Worm (Caenorhabditis elegans) whole organism, young adult: ENCODE measurements around the gene E04D5.5.

ENCODE experiments used
- Y53G8AR.9 ChIP-seq: fragments of 200-800 bp; sonication (Bioruptor generic); conservative IDR thresholded peaks from 2 replicates; pipeline ENCODE4 v1.3.6; 2022; ENCODE audit warnings: missing genetic modification reagents, missing genetic modification characterization, missing compliant biosample characterization
- Y79H2A.3 ChIP-seq: fragments of 200-800 bp; sonication (Bioruptor generic); conservative IDR thresholded peaks from 2 replicates; pipeline ENCODE4 v1.3.6; 2022; ENCODE audit warnings: missing genetic modification reagents, missing genetic modification characterization, missing compliant biosample characterization
- aptf-2 ChIP-seq: fragments of 200-800 bp; sonication (Bioruptor generic); conservative IDR thresholded peaks from 2 replicates; pipeline ENCODE4 v1.3.6; 2022; ENCODE audit warnings: missing genetic modification reagents, missing genetic modification characterization, missing compliant biosample characterization
- ccch-3 ChIP-seq: fragments of 200-800 bp; sonication (Bioruptor generic); optimal IDR thresholded peaks from 2 replicates; lab custom pipeline; 2018; ENCODE audit warnings: mild to moderate bottlenecking, missing genetic modification characterization, missing compliant biosample characterization
- ceh-27 ChIP-seq: fragments of 200-800 bp; sonication (Bioruptor generic); optimal IDR thresholded peaks from 2 replicates; lab custom pipeline; 2018; ENCODE audit warnings: mild to moderate bottlenecking, missing genetic modification characterization, moderate library complexity, missing compliant biosample characterization
- ceh-40 ChIP-seq: fragments of 200-800 bp; sonication (Bioruptor generic); IDR thresholded peaks from 2 replicates; pipeline ENCODE4 v1.3.6; 2022; ENCODE audit warnings: missing genetic modification characterization, missing compliant biosample characterization
- dpff-1 ChIP-seq: sonication (generic microtip); optimal IDR thresholded peaks from 2 replicates; lab custom pipeline; 2017; ENCODE audit warnings: mild to moderate bottlenecking, missing genetic modification characterization, missing compliant biosample characterization
- egl-44 ChIP-seq: fragments of 200-800 bp; sonication (Bioruptor generic); IDR thresholded peaks from 2 replicates; pipeline ENCODE4 v1.3.6; 2022; ENCODE audit warnings: missing genetic modification reagents, missing genetic modification characterization, missing compliant biosample characterization
- gei-17 ChIP-seq: fragments of 200-800 bp; sonication (Bioruptor generic); optimal IDR thresholded peaks from 2 replicates; lab custom pipeline; 2018; ENCODE audit warnings: mild to moderate bottlenecking, missing genetic modification characterization, missing compliant biosample characterization
- mcd-1 ChIP-seq: fragments of 200-800 bp; sonication (Bioruptor generic); IDR thresholded peaks from 2 replicates; pipeline ENCODE4 v1.3.6; 2022; ENCODE audit warnings: missing genetic modification reagents, missing genetic modification characterization, missing compliant biosample characterization
- nfya-1 ChIP-seq: sonication (generic microtip); optimal IDR thresholded peaks from 2 replicates; lab custom pipeline; 2017; ENCODE audit warnings: antibody characterized with exemption, missing compliant biosample characterization, missing genetic modification characterization, borderline replicate concordance; ENCODE audit not compliant: insufficient read depth
- nhr-179 ChIP-seq: sonication (generic microtip); optimal IDR thresholded peaks from 2 replicates; lab custom pipeline; 2016; ENCODE audit warnings: mild to moderate bottlenecking, missing genetic modification characterization, missing compliant biosample characterization
- rpc-1 ChIP-seq, 2 experiments: fragments of 150-350 bp in 1 of 2; sonication (generic microtip) in 1 of 2; optimal IDR thresholded peaks; 2 replicates each; lab custom pipeline; 2014 to 2018; ENCODE audit warnings: missing biosample characterization in 1 of 2, missing genetic modification characterization in 1 of 2, missing genetic modification reagents in 1 of 2, missing genotype in 1 of 2
- snpc-3.4 ChIP-seq: sonication (generic microtip); optimal IDR thresholded peaks from 2 replicates; lab custom pipeline; 2017; ENCODE audit warnings: missing genetic modification characterization, mild to moderate bottlenecking, missing compliant biosample characterization, antibody characterized with exemption, moderate library complexity, missing genotype, missing genetic modification reagents
- xnd-1 ChIP-seq: sonication (generic microtip); optimal IDR thresholded peaks from 2 replicates; lab custom pipeline; 2016; ENCODE audit warnings: missing genotype, missing genetic modification reagents, missing genetic modification characterization, missing compliant biosample characterization
- ztf-28 ChIP-seq: fragments of 200-800 bp; sonication (Bioruptor generic); IDR thresholded peaks from 2 replicates; pipeline ENCODE4 v1.3.6; 2022; ENCODE audit warnings: missing genetic modification reagents, missing genetic modification characterization, missing compliant biosample characterization

Gene E04D5.5

DNA sequence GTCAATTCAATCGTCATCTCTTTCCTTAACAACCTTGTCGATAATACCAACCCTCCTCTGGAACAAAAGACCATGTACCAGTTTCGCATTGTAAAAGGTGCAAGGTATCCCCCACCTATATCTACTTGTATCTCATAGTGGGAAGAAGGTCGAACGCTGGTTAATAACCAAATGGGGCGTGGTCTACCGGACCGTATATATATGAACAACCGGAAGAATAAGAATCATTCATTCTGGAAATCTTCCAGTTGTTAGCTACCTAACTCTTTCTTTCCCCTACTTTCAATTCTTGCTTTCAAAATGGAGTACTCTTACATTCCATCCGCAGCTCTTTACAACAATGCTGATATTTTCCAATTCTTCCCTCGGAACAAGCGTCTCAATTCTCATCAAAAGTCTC, 50.1 kb downstream of the E04D5.5 start, which contains the start of gene ZK673.5:
Gene ZK673.5 (plus strand): TSS at position 301 of the 400 bp plus-strand sequence.
- TF ChIP-seq ceh-40 (GFP tag; lab: Robert Waterston, UW) (no peak), Y53G8AR.9 (GFP tag; lab: Robert Waterston, UW) (no peak), mcd-1 (GFP tag; lab: Robert Waterston, UW) (no peak), rpc-1 (optimal IDR thresholded peaks at IDR 0.05; lab: Kevin White, UChicago) (no peak), rpc-1 (tag; optimal IDR thresholded peaks at IDR 0.05; lab: Kevin White, UChicago) (no peak), aptf-2 (GFP tag; lab: Robert Waterston, UW) (no peak), ccch-3 (GFP tag; lab: Kevin White, UChicago) (no peak), nhr-179 (tag; lab: Kevin White, UChicago) (no peak), nfya-1 (tag; lab: Kevin White, UChicago) (no peak), ztf-28 (GFP tag; lab: Robert Waterston, UW) (no peak), xnd-1 (tag; lab: Kevin White, UChicago) (no peak), snpc-3.4 (tag; lab: Kevin White, UChicago) (no peak), Y79H2A.3 (GFP tag; lab: Robert Waterston, UW) (no peak), gei-17 (GFP tag; lab: Kevin White, UChicago) (no peak), ceh-27 (no peak), dpff-1 (tag; lab: Kevin White, UChicago) (no peak), egl-44 (GFP tag; lab: Robert Waterston, UW) (no peak)
